Fruit fly (Drosophila melanogaster): ENCODE measurements around the gene slp2.

slp2 gene

dm6 chr2L:3813255-3813875, 23.3 kb upstream of the slp2 start, which contains the start of gene CG3407 (continued):
- TF ChIP-seq CG11696 (GFP tag; IDR thresholded peaks at IDR 0.05), result no peak
- TF ChIP-seq Mrtf (GFP tag; IDR thresholded peaks at IDR 0.05), result peak; percentile 34; the same call in 1 of the 3 replicates
- TF ChIP-seq CG8944 (GFP tag; optimal IDR thresholded peaks at IDR 0.05), result peak; percentile 53
- no peak for TF ChIP-seq CG31388 (GFP tag; optimal IDR thresholded peaks at IDR 0.05)
- no peak for TF ChIP-seq Usf (GFP tag; optimal IDR thresholded peaks at IDR 0.05)
- peak; percentile 51 to 66 for TF ChIP-seq chif (GFP tag; optimal IDR thresholded peaks at IDR 0.05)
- peak; percentile 69 for TF ChIP-seq CG34422 (GFP tag; IDR thresholded peaks at IDR 0.05)
- TF ChIP-seq Mad (GFP tag; optimal IDR thresholded peaks at IDR 0.05), result peak; percentile 72
- peak in 1 of 2 experiments; percentile 48 for TF ChIP-seq Dfd (GFP tag; optimal IDR thresholded peaks at IDR 0.05)
- TF ChIP-seq Nf-YC (tag; optimal IDR thresholded peaks at IDR 0.05), result peak; percentile 24
- no peak for TF ChIP-seq CG13775 (GFP tag; optimal IDR thresholded peaks at IDR 0.05)
- TF ChIP-seq CG11723 (GFP tag; optimal IDR thresholded peaks at IDR 0.05), result no peak
- no peak for TF ChIP-seq Trl (optimal IDR thresholded peaks at IDR 0.05)
- TF ChIP-seq Trl (GFP tag; optimal IDR thresholded peaks at IDR 0.05), result peak; percentile 40
- TF ChIP-seq Fer3 (tag; optimal IDR thresholded peaks at IDR 0.05), result no peak
- 0 out of 3 replicates have a peak, but pooled peaks have one; percentile 9 for TF ChIP-seq Optix (GFP tag; IDR thresholded peaks at IDR 0.05)
- no peak for TF ChIP-seq CG6689 (GFP tag; IDR thresholded peaks at IDR 0.05)
- no peak for TF ChIP-seq Camta (GFP tag; optimal IDR thresholded peaks at IDR 0.05)
- peak; percentile 33 for TF ChIP-seq CG2712 (tag; optimal IDR thresholded peaks at IDR 0.05)
- TF ChIP-seq grau (tag; optimal IDR thresholded peaks at IDR 0.05), result peak; percentile 23
- TF ChIP-seq ham (GFP tag; IDR thresholded peaks at IDR 0.05), result no peak
- TF ChIP-seq CG2116 (GFP tag; optimal IDR thresholded peaks at IDR 0.05), result peak; percentile 78
- TF ChIP-seq CG8388 (GFP tag; optimal IDR thresholded peaks at IDR 0.05), result no peak
- no peak for TF ChIP-seq rib (GFP tag; IDR thresholded peaks at IDR 0.05)
- peak; percentile 46 for TF ChIP-seq CG12155 (GFP tag; optimal IDR thresholded peaks at IDR 0.05)
- peak; percentile 47 to 54 for TF ChIP-seq dpn (GFP tag; optimal IDR thresholded peaks at IDR 0.05)
- no peak for TF ChIP-seq CG10274 (GFP tag; optimal IDR thresholded peaks at IDR 0.05)
- no peak for TF ChIP-seq CG31224 (GFP tag; IDR thresholded peaks at IDR 0.05)
- TF ChIP-seq CG4404 (GFP tag; IDR thresholded peaks at IDR 0.05), result no peak
- TF ChIP-seq HmgZ (tag; optimal IDR thresholded peaks at IDR 0.05), result peak; percentile 81
- TF ChIP-seq yki (optimal IDR thresholded peaks at IDR 0.05), result no peak
- no peak for TF ChIP-seq CG4730 (GFP tag; IDR thresholded peaks at IDR 0.05)
- no peak for TF ChIP-seq CG18262 (tag; optimal IDR thresholded peaks at IDR 0.05)
- TF ChIP-seq CG9437 (GFP tag; optimal IDR thresholded peaks at IDR 0.05), result peak; percentile 78
- TF ChIP-seq CG9932 (GFP tag; IDR thresholded peaks at IDR 0.05), result peak; percentile 83
- peak; percentile 56 for TF ChIP-seq inv (GFP tag; IDR thresholded peaks at IDR 0.05; ENCODE audit: partially characterized antibody)
- TF ChIP-seq Oli (tag; optimal IDR thresholded peaks at IDR 0.05), result no peak
- peak; percentile 5 for TF ChIP-seq CG9797 (GFP tag; optimal IDR thresholded peaks at IDR 0.05)
- TF ChIP-seq CkIIα-i1 (GFP tag; IDR thresholded peaks at IDR 0.05), result no peak
- TF ChIP-seq PHDP (tag; optimal IDR thresholded peaks at IDR 0.05), result no peak
- TF ChIP-seq sisA (GFP tag; IDR thresholded peaks at IDR 0.05), result peak; percentile 40
- peak; percentile 36; the same call in 1 of the 2 replicates for TF ChIP-seq HLH3B (GFP tag; IDR thresholded peaks at IDR 0.05)
- TF ChIP-seq z (GFP tag; IDR thresholded peaks at IDR 0.05), result no peak
- TF ChIP-seq H2.0 (GFP tag; IDR thresholded peaks at IDR 0.05), result 0 out of 2 replicates have a peak, but pooled peaks have one; percentile 28
- TF ChIP-seq tna (GFP tag; IDR thresholded peaks at IDR 0.05; ENCODE audit: partially characterized antibody), result peak; percentile 57
- TF ChIP-seq toy (GFP tag; IDR thresholded peaks at IDR 0.05), result no peak
- TF ChIP-seq slou (GFP tag; optimal IDR thresholded peaks at IDR 0.05), result no peak
- no peak for TF ChIP-seq CrebB (tag; optimal IDR thresholded peaks at IDR 0.05)
- TF ChIP-seq gfzf (GFP tag; optimal IDR thresholded peaks at IDR 0.05), result peak; percentile 29
- no peak for TF ChIP-seq CG3065 (GFP tag; optimal IDR thresholded peaks at IDR 0.05)
- TF ChIP-seq tio (GFP tag; optimal IDR thresholded peaks at IDR 0.05), result no peak
- TF ChIP-seq TFAM (GFP tag; optimal IDR thresholded peaks at IDR 0.05), result no peak
